Worm (Caenorhabditis elegans): ENCODE data around the gene Y60C6A.1.

The Y60C6A.1 gene

DNA sequence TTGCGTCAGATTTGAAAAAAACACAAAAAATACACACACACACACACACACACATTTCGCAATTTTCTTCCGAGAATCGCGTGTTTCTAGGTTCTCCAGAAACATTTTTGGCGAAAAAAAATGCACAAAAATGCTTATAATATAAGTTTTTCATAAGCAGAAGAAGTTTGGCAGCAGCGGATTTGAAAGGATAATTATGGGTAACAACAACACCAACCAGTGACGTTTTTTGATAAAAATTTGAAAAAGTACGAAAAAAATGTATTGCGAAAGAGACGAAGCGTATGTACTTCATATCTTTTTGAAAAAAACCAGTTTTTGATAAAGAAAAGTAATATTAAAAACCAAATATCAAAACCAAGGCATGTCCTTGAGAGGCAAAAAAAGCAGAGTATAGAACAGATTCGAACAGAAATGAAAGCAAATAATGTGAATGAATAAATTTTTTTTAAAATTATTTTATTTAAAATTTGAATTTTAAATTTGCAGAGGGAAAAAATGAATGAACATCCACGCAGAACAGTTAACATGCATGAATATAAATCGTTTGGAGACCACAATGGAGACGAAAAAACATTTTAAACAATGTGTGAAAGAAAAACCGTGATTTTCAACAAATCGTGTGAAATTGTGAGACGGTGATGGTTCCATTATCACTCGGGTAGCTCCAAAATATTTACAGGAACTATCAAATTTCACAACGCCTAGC, 40.4 kb downstream of the Y60C6A.1 start:
- TF ChIP-seq fos-1 (tag; optimal IDR thresholded peaks at IDR 0.05) (no peak), F13H6.1 (tag; optimal IDR thresholded peaks at IDR 0.05) (no peak), C34F6.9 (tag; optimal IDR thresholded peaks at IDR 0.05) (peak; percentile 47), ama-1 (optimal IDR thresholded peaks at IDR 0.05) (peak; percentile 54), dmd-4 (tag; optimal IDR thresholded peaks at IDR 0.05) (no peak), aly-2 (tag; optimal IDR thresholded peaks at IDR 0.05) (no peak), nhr-21 (tag; optimal IDR thresholded peaks at IDR 0.05) (no peak), nhr-10 (tag; optimal IDR thresholded peaks at IDR 0.05) (no peak), unc-55 (GFP tag; optimal IDR thresholded peaks at IDR 0.05) (peak; percentile 25), lsy-2 (tag; optimal IDR thresholded peaks at IDR 0.05) (peak in 1 of 2 experiments; percentile 30), lin-13 (GFP tag; optimal IDR thresholded peaks at IDR 0.05) (peak; percentile 64), Y55F3AM.14 (GFP tag; optimal IDR thresholded peaks at IDR 0.05) (peak; percentile 92), ztf-4 (tag; optimal IDR thresholded peaks at IDR 0.05) (peak; percentile 95), sma-3 (GFP tag; optimal IDR thresholded peaks at IDR 0.05) (peak; percentile 7), snpc-4 (tag; optimal IDR thresholded peaks at IDR 0.05) (no peak), crh-2 (tag; optimal IDR thresholded peaks at IDR 0.05) (peak; percentile 33), ZK546.5 (tag; optimal IDR thresholded peaks at IDR 0.05) (no peak), nhr-12 (tag; optimal IDR thresholded peaks at IDR 0.05) (no peak), elt-3 (tag; optimal IDR thresholded peaks at IDR 0.05) (no peak), skn-1 (tag; optimal IDR thresholded peaks at IDR 0.05) (no peak), lin-39 (tag; optimal IDR thresholded peaks at IDR 0.05) (no peak), nhr-129 (tag; optimal IDR thresholded peaks at IDR 0.05) (peak; percentile 56), ztf-1 (GFP tag; conservative IDR thresholded peaks at IDR 0.05) (no peak), mbf-1 (tag; optimal IDR thresholded peaks at IDR 0.05) (no peak), gmeb-1 (tag; optimal IDR thresholded peaks at IDR 0.05) (peak; percentile 29), nhr-25 (tag; optimal IDR thresholded peaks at IDR 0.05) (peak; percentile 51), unc-39 (tag; optimal IDR thresholded peaks at IDR 0.05) (no peak)

DNA sequence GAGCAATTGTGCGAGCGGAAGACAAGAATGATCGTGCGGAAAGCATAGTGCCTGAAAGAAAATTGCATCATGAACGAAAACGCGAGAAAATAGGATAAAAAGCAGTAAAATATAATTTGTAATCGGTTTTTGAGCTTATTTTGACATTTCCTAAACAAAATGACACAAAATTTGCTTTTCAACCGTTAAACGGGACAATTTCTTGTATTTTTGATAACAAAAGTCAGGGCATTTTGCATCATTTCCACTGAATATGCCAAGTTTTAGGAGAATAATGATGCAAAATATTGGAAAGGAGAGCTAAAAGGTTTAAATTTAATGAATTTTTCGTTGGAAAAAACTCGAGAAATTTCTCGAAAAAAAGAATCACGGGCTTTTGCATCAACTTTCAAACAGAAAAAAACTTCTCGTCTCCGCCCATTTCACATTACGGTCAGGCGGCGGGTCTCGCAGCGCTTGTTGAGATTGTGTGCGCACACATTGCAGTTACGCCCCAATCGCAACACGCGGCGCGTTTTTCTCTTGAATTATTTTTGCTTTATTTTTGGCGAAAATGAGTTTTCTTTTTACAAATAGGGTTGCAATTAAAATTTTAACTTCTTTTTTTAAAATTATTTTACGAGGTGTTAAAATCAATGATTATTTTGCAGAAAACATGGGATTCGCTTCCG, 43.4 kb downstream of the Y60C6A.1 start, which contains the start of the genes hsp-6 and C37H5.5:
hsp-6 (minus strand) TSS at position 51 of the 671 bp plus-strand sequence.
C37H5.5 (plus strand) TSS at position 651 of the 671 bp plus-strand sequence.
- TF ChIP-seq unc-39 (tag; optimal IDR thresholded peaks at IDR 0.05) (no peak), skn-1 (tag; optimal IDR thresholded peaks at IDR 0.05) (no peak), snpc-4 (tag; optimal IDR thresholded peaks at IDR 0.05) (peak; percentile 39), sma-9 (GFP tag; optimal IDR thresholded peaks at IDR 0.05) (peak; percentile 82), sma-9 (tag; optimal IDR thresholded peaks at IDR 0.05) (no peak), zag-1 (tag; optimal IDR thresholded peaks at IDR 0.05) (peak; percentile 49), elt-1 (tag; optimal IDR thresholded peaks at IDR 0.05) (no peak), aly-2 (tag; optimal IDR thresholded peaks at IDR 0.05) (no peak), nhr-11 (tag; optimal IDR thresholded peaks at IDR 0.05) (no peak), gmeb-1 (tag; optimal IDR thresholded peaks at IDR 0.05) (peak; percentile 79), peb-1 (tag; optimal IDR thresholded peaks at IDR 0.05) (no peak), ama-1 (optimal IDR thresholded peaks at IDR 0.05) (peak; percentile 31), R02D3.7 (tag; optimal IDR thresholded peaks at IDR 0.05) (no peak), lsy-2 (tag; optimal IDR thresholded peaks at IDR 0.05) (peak; percentile 42 to 92), dmd-4 (tag; optimal IDR thresholded peaks at IDR 0.05) (no peak), sma-3 (GFP tag; optimal IDR thresholded peaks at IDR 0.05) (peak; percentile 84), ceh-82 (tag; optimal IDR thresholded peaks at IDR 0.05) (peak; percentile 76), Y55F3AM.14 (GFP tag; optimal IDR thresholded peaks at IDR 0.05) (peak; percentile 59), lin-11 (tag; optimal IDR thresholded peaks at IDR 0.05) (peak; percentile 89), ceh-16 (tag; optimal IDR thresholded peaks at IDR 0.05) (peak; percentile 61), elt-3 (tag; optimal IDR thresholded peaks at IDR 0.05) (no peak), alr-1 (tag; optimal IDR thresholded peaks at IDR 0.05) (no peak), nhr-10 (tag; optimal IDR thresholded peaks at IDR 0.05) (no peak), unc-55 (GFP tag; optimal IDR thresholded peaks at IDR 0.05) (peak; percentile 96), sem-4 (tag; optimal IDR thresholded peaks at IDR 0.05) (no peak), unc-62 (GFP tag; optimal IDR thresholded peaks at IDR 0.05) (no peak), crh-2 (tag; optimal IDR thresholded peaks at IDR 0.05) (peak; percentile 88), mbf-1 (tag; optimal IDR thresholded peaks at IDR 0.05) (no peak), mab-5 (tag; optimal IDR thresholded peaks at IDR 0.05) (peak; percentile 39), C34F6.9 (tag; optimal IDR thresholded peaks at IDR 0.05) (peak; percentile 70), egl-27 (tag; optimal IDR thresholded peaks at IDR 0.05) (no peak), fos-1 (tag; optimal IDR thresholded peaks at IDR 0.05) (peak; percentile 70), ZK546.5 (tag; optimal IDR thresholded peaks at IDR 0.05) (no peak), ztf-11 (tag; optimal IDR thresholded peaks at IDR 0.05) (no peak), nhr-237 (tag; optimal IDR thresholded peaks at IDR 0.05) (no peak), ztf-1 (GFP tag; conservative IDR thresholded peaks at IDR 0.05) (no peak), nhr-12 (tag; optimal IDR thresholded peaks at IDR 0.05) (no peak), nhr-21 (tag; optimal IDR thresholded peaks at IDR 0.05) (peak; percentile 49), nhr-129 (tag; optimal IDR thresholded peaks at IDR 0.05) (peak; percentile 78), nhr-6 (tag; optimal IDR thresholded peaks at IDR 0.05) (no peak), nhr-23 (tag; optimal IDR thresholded peaks at IDR 0.05) (no peak), F13H6.1 (tag; optimal IDR thresholded peaks at IDR 0.05) (peak; percentile 82), ztf-4 (tag; optimal IDR thresholded peaks at IDR 0.05) (peak; percentile 75), mdl-1 (tag; optimal IDR thresholded peaks at IDR 0.05) (peak in 1 of 2 experiments; percentile 10), lin-13 (GFP tag; optimal IDR thresholded peaks at IDR 0.05) (peak; percentile 80), nhr-25 (tag; optimal IDR thresholded peaks at IDR 0.05) (peak; percentile 68)

Data from whole organism, L2 larva.